Worm (Caenorhabditis elegans): ENCODE results near the gene C03H5.9.

C03H5.9 gene

DNA sequence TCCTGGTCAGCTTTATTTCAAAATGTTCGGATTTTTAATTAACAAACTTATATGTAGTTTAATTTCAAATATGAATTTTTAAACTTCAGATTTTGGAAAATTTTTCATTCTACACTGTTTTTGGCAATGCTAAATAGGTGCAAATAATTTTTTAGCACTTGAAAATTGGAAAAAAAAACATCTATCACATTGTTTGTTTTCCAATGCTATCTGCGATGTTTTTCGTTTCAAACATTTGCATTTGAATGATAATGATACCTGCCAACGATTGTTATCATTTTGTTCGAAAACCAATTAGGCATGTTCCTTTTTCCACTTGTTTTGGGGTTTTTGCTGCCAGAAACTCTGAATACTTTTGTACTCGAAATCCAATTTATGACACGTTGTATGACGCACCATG lies 3.5 kb upstream of the C03H5.9 start, which contains the start of gene C03H5.4:
C03H5.4 (plus strand) TSS at position 301 of the 400 bp plus-strand sequence.
- TF ChIP-seq tag-97 (GFP tag; IDR thresholded peaks at IDR 0.05) (no peak), snpc-1.2 (GFP tag; IDR thresholded peaks at IDR 0.05) (no peak), madf-9 (GFP tag; conservative IDR thresholded peaks at IDR 0.05) (no peak), unc-62 (GFP tag; optimal IDR thresholded peaks at IDR 0.05 in 1 of 2) (peak in 1 of 2 experiments; percentile 31), unc-62 (tag; optimal IDR thresholded peaks at IDR 0.05) (no peak), nhr-237 (tag; optimal IDR thresholded peaks at IDR 0.05) (no peak), lin-39 (tag; optimal IDR thresholded peaks at IDR 0.05) (no peak), ceh-28 (tag; optimal IDR thresholded peaks at IDR 0.05) (no peak)

DNA sequence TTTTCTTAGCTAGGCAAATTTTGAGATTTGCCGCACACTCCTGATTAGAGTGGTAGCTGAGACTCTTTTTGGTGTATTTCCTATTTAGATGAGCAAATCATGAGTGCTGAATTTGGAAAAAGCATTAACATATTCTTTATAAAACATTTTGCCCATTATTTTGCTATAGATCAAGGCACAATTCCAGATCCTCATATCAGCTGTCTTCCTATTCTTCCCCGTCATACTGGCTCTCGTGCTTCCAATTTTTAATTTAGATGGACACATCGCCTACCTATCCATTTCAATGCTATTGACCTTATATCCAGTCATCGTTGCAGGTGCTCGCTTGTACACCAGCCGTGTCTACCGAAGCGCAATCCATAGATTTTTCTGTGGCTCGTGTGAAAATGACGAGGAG lies 1.5 kb downstream of the C03H5.9 start, which contains the start of gene C03H5.7:
C03H5.7 (plus strand) TSS at position 301 of the 400 bp plus-strand sequence.
- TF ChIP-seq F37D6.2 (tag; optimal IDR thresholded peaks at IDR 0.05) (no peak), egl-43 (GFP tag; IDR thresholded peaks at IDR 0.05) (no peak)

DNA sequence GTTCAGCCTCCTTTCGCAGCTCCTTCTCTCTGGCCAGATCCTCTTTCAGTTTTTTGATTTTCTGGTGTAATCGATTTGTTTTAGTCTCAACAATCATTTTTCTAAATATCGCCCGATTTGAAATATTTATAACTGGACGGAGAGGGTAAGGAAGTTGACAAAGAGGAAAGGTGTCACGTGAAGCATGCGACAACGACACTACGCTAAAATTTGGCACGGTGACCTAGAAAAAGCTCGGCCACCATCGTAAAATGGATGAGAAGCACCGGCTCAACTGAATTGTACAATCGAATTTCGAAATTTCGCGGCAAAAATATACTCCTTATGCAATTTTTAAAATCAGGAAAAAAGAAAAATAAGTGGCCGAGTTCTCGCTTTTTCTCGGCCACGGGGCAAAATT lies 6.8 kb downstream of the C03H5.9 start, which contains the start of gene C03H5.5:
C03H5.5 (minus strand) TSS at position 101 of the 400 bp plus-strand sequence.
- TF ChIP-seq php-3 (GFP tag; IDR thresholded peaks at IDR 0.05) (no peak), aha-1 (tag) (peak; percentile 6)

DNA sequence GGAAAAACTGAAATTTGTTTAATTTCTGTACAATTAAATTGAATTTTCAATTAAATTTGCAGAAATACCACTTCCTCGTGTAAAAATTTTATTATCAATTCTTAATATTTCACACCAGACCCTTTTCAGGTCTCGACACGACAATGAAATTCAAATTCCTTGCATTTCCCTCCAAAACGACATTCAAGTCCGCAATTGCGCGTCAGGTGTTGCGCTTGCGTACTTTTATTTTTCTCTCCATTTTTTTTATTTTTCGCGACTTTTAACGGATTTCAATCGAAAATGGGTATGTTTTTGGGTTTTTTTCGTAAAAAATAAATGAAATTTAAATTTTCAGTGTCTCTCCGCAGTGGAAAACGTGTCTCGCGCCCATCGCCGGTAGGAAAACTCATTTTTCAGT lies 7.5 kb downstream of the C03H5.9 start, which contains the start of gene C03H5.3:
C03H5.3 (plus strand) TSS at position 132 of the 400 bp plus-strand sequence.
- TF ChIP-seq ceh-44 (GFP tag; IDR thresholded peaks at IDR 0.05) (no peak), D1046.2 (GFP tag; IDR thresholded peaks at IDR 0.05) (no peak), dmd-8 (GFP tag; IDR thresholded peaks at IDR 0.05) (no peak), mes-2 (tag; optimal IDR thresholded peaks at IDR 0.05; ENCODE audit: poor library complexity, severe bottlenecking) (peak; percentile 58), tra-1 (GFP tag; IDR thresholded peaks at IDR 0.05) (no peak), dpl-1 (GFP tag; optimal IDR thresholded peaks at IDR 0.05) (peak; percentile 94), aha-1 (tag) (peak; percentile 19), zip-2 (tag; optimal IDR thresholded peaks at IDR 0.05) (no peak)

DNA sequence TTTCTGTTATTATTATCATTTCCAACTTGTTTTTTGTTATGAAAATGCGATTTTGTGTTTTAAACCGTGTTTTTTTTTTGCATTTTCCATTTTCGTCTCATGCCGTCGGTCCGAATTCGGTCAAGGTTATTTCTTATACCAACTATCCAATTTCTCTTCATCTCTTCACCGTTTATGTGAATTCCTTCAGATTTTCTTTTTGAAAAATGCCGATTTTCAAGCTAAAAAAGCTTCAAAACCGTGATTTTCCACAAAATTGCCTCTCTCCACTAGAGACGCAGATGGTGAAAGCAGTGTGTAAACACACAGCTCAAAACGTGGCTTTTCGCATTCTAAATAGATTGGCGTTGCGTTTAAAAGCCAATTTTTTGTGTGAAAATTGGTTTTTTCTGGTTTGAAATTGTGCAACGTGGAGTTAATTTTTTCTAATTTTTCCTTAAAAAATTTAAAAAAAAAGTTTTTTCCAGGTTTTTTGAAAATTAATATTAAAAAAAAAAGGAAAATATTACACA lies 9.4 kb downstream of the C03H5.9 start:
- TF ChIP-seq nhr-102 (tag; optimal IDR thresholded peaks at IDR 0.05) (no peak), ama-1 (optimal IDR thresholded peaks at IDR 0.05) (peak; percentile 53), tag-97 (GFP tag; IDR thresholded peaks at IDR 0.05) (no peak), daf-16 (GFP tag; optimal IDR thresholded peaks at IDR 0.05) (no peak), daf-16 (tag; optimal IDR thresholded peaks at IDR 0.05) (peak; percentile 76), lin-38 (GFP tag; IDR thresholded peaks at IDR 0.05) (0 out of 2 replicates have a peak, but pooled peaks have one; percentile 15), hif-1 (tag; optimal IDR thresholded peaks at IDR 0.05) (peak in 1 of 2 experiments; percentile 8), aha-1 (tag) (peak; percentile 37), mxl-2 (GFP tag; conservative IDR thresholded peaks at IDR 0.05) (no peak), tra-1 (GFP tag; IDR thresholded peaks at IDR 0.05) (no peak)

DNA sequence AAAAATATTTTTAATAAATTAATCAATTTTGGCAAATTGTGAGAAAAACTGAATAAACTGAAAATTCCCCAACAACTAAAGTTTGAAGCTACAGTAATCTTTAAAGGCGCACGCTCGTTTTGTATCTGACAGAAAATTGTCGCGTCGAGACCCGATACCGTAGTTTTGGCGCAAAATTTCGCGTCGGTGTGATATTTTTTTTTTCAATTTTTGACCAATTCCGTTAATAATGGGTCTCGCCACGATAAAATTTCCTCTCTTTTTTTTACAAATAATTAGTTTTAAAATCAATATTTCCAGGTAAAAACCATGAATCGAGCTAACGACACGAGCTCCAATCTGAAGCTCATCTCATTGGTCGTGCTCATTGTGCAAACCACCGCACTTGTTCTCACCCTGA lies 10.1 kb downstream of the C03H5.9 start, which contains the start of gene nstp-4:
nstp-4 (plus strand) TSS at position 301 of the 400 bp plus-strand sequence.
- TF ChIP-seq mes-2 (tag; optimal IDR thresholded peaks at IDR 0.05; ENCODE audit: poor library complexity, severe bottlenecking) (no peak), gei-8 (GFP tag; optimal IDR thresholded peaks at IDR 0.05) (no peak), zfp-3 (GFP tag; conservative IDR thresholded peaks at IDR 0.05) (no peak), lin-38 (GFP tag; IDR thresholded peaks at IDR 0.05) (no peak), nhr-6 (tag; optimal IDR thresholded peaks at IDR 0.05) (no peak), nhr-28 (tag; optimal IDR thresholded peaks at IDR 0.05) (no peak), daf-19 (GFP tag; conservative IDR thresholded peaks at IDR 0.05) (no peak), aha-1 (tag) (no peak), ceh-82 (tag; optimal IDR thresholded peaks at IDR 0.05) (no peak), dmd-6 (GFP tag; IDR thresholded peaks at IDR 0.05) (no peak), vab-7 (GFP tag; IDR thresholded peaks at IDR 0.05) (no peak), hlh-30 (tag; optimal IDR thresholded peaks at IDR 0.05; ENCODE audit: insufficient read depth) (no peak), zag-1 (tag; optimal IDR thresholded peaks at IDR 0.05) (no peak), ZK337.2 (GFP tag; IDR thresholded peaks at IDR 0.05) (no peak), zip-11 (GFP tag; IDR thresholded peaks at IDR 0.05) (no peak)
